Fruit fly (Drosophila melanogaster): ENCODE data around the gene CG31523.

- no peak for TF ChIP-seq Dfd (GFP tag; optimal IDR thresholded peaks at IDR 0.05)
- TF ChIP-seq dsf (GFP tag; optimal IDR thresholded peaks at IDR 0.05; ENCODE audit: borderline replicate concordance): no peak
- TF ChIP-seq lola (GFP tag; optimal IDR thresholded peaks at IDR 0.05): no peak
- no peak for TF ChIP-seq h (GFP tag; optimal IDR thresholded peaks at IDR 0.05)
- TF ChIP-seq fru (GFP tag; optimal IDR thresholded peaks at IDR 0.05): no peak
- no peak for TF ChIP-seq CG32264 (GFP tag; optimal IDR thresholded peaks at IDR 0.05)
- no peak for TF ChIP-seq Rel (GFP tag; optimal IDR thresholded peaks at IDR 0.05)
- TF ChIP-seq Rel (tag; optimal IDR thresholded peaks at IDR 0.05): no peak
- no peak for TF ChIP-seq pan (optimal IDR thresholded peaks at IDR 0.05)
- no peak for TF ChIP-seq Sp1 (GFP tag; optimal IDR thresholded peaks at IDR 0.05)
- TF ChIP-seq br (GFP tag; optimal IDR thresholded peaks at IDR 0.05): no peak
Measured at dm6 chr3R:4462783-4463182, 16.2 kb downstream of the CG31523 start, which contains the start of gene CG31522.
